Fruit fly (Drosophila melanogaster) whole organism, embryonic: ENCODE measurements around the gene Nup98-96.

Source experiments
- B-H1 ChIP-seq: fragments of 200-800 bp; sonication (Bioruptor generic); IDR thresholded peaks from 3 replicates; pipeline ENCODE4 v1.3.6; 2022; ENCODE audit warnings: missing biosample characterization, missing genetic modification characterization
- B-H2 ChIP-seq: fragments of 200-800 bp; sonication (Bioruptor generic); optimal IDR thresholded peaks from 2 replicates; lab custom pipeline; 2018; ENCODE audit warnings: missing biosample characterization, mild to moderate bottlenecking, missing genetic modification characterization
- CG10959 ChIP-seq: fragments of 200-800 bp; sonication (Bioruptor generic); IDR thresholded peaks from 2 replicates; pipeline ENCODE4 v1.3.6; 2022; ENCODE audit warnings: missing biosample characterization, missing genetic modification characterization
- CG11695 ChIP-seq: fragments of 200-800 bp; sonication (Bioruptor generic); IDR thresholded peaks from 3 replicates; pipeline ENCODE4 v1.3.6; 2022; ENCODE audit warnings: missing biosample characterization, missing genetic modification characterization
- CG12744 ChIP-seq: fragments of 200-800 bp; sonication (Bioruptor generic); optimal IDR thresholded peaks from 2 replicates; lab custom pipeline; 2016; ENCODE audit warnings: missing biosample characterization, missing genetic modification characterization
- CG12769 ChIP-seq: fragments of 200-800 bp; sonication (Bioruptor generic); optimal IDR thresholded peaks from 2 replicates; lab custom pipeline; 2019; ENCODE audit warnings: missing biosample characterization, mild to moderate bottlenecking, missing genetic modification characterization, moderate library complexity
- CG13894 ChIP-seq: fragments of 200-800 bp; sonication (Bioruptor generic); optimal IDR thresholded peaks from 3 replicates; lab custom pipeline; 2018; ENCODE audit warnings: missing biosample characterization, mild to moderate bottlenecking, missing genetic modification characterization, moderate library complexity
- CG14441 ChIP-seq: fragments of 200-800 bp; sonication (Bioruptor generic); IDR thresholded peaks from 2 replicates; pipeline ENCODE4 v1.3.6; 2022; ENCODE audit warnings: missing biosample characterization, missing genetic modification characterization
- CG17186 ChIP-seq: fragments of 200-800 bp; sonication (Bioruptor generic); optimal IDR thresholded peaks from 3 replicates; lab custom pipeline; 2017; ENCODE audit warnings: missing biosample characterization, missing genetic modification reagents, missing genetic modification characterization
- CG18262 ChIP-seq: fragments of 200-800 bp; optimal IDR thresholded peaks from 3 replicates; lab custom pipeline; 2019; ENCODE audit warnings: missing biosample characterization, mild to moderate bottlenecking, missing genetic modification characterization, moderate library complexity
- CG18476 ChIP-seq: fragments of 200-800 bp; sonication (Bioruptor generic); optimal IDR thresholded peaks from 2 replicates; lab custom pipeline; 2016; ENCODE audit warnings: missing biosample characterization, mild to moderate bottlenecking, missing genetic modification characterization
- CG2875 ChIP-seq: fragments of 200-800 bp; sonication (Bioruptor generic); optimal IDR thresholded peaks from 2 replicates; lab custom pipeline; 2017; ENCODE audit warnings: missing biosample characterization, mild to moderate bottlenecking, missing genetic modification characterization, missing genetic modification reagents
- CG32767 ChIP-seq: fragments of 200-800 bp; sonication (Bioruptor generic); IDR thresholded peaks from 2 replicates; pipeline ENCODE4 v1.3.6; 2022; ENCODE audit warnings: missing biosample characterization, missing genetic modification characterization
- CG34224 ChIP-seq: fragments of 200-800 bp; sonication (Bioruptor generic); IDR thresholded peaks from 3 replicates; pipeline ENCODE4 v1.3.6; 2022; ENCODE audit warnings: missing biosample characterization, missing genetic modification characterization; ENCODE audit not compliant: partially characterized antibody
- CG34422 ChIP-seq: fragments of 200-800 bp; sonication (Bioruptor generic); IDR thresholded peaks from 3 replicates; pipeline ENCODE4 v1.3.6; 2022; ENCODE audit warnings: missing biosample characterization, missing genetic modification characterization
- CG3726 ChIP-seq: fragments of 200-800 bp; sonication (Bioruptor generic); IDR thresholded peaks from 3 replicates; pipeline ENCODE4, ENCODE4 v1.3.6; 2022; ENCODE audit warnings: missing biosample characterization, missing genetic modification characterization
- CG4424 ChIP-seq: fragments of 200-800 bp; sonication (Bioruptor generic); optimal IDR thresholded peaks from 3 replicates; lab custom pipeline; 2016; ENCODE audit warnings: missing biosample characterization, missing genetic modification characterization
- CG7556 ChIP-seq: fragments of 200-800 bp; sonication (Bioruptor generic); optimal IDR thresholded peaks from 2 replicates; lab custom pipeline; 2017; ENCODE audit warnings: missing biosample characterization, mild to moderate bottlenecking, missing genetic modification characterization
- CG7928 ChIP-seq: fragments of 200-800 bp; sonication (Bioruptor generic); optimal IDR thresholded peaks from 2 replicates; lab custom pipeline; 2017; ENCODE audit warnings: missing biosample characterization, mild to moderate bottlenecking, missing genetic modification characterization
- CG8089 ChIP-seq: fragments of 200-800 bp; sonication (Bioruptor generic); optimal IDR thresholded peaks from 3 replicates; lab custom pipeline; 2016; ENCODE audit warnings: missing biosample characterization, missing genetic modification characterization
- CG8359 ChIP-seq: fragments of 200-800 bp; sonication (Bioruptor generic); optimal IDR thresholded peaks from 2 replicates; lab custom pipeline; 2017; ENCODE audit warnings: missing biosample characterization, mild to moderate bottlenecking, missing genetic modification characterization, borderline replicate concordance
- CoRest ChIP-seq: fragments of 200-800 bp; sonication (Bioruptor generic); optimal IDR thresholded peaks from 3 replicates; lab custom pipeline; 2018; ENCODE audit warnings: missing biosample characterization, mild to moderate bottlenecking, missing genetic modification characterization, moderate library complexity
- HLH54F ChIP-seq: fragments of 200-800 bp; sonication (Bioruptor generic); optimal IDR thresholded peaks from 3 replicates; lab custom pipeline; 2016; ENCODE audit warnings: missing biosample characterization, missing genetic modification characterization
- Hand ChIP-seq: fragments of 200-800 bp; sonication (Bioruptor generic); optimal IDR thresholded peaks from 2 replicates; lab custom pipeline; 2017; ENCODE audit warnings: mild to moderate bottlenecking, missing biosample characterization, missing genetic modification reagents, missing genetic modification characterization
- HmgZ ChIP-seq: fragments of 200-800 bp; sonication (Bioruptor generic); optimal IDR thresholded peaks from 2 replicates; lab custom pipeline; 2018; ENCODE audit warnings: missing biosample characterization, mild to moderate bottlenecking, missing genetic modification characterization
- Oaz ChIP-seq: fragments of 200-800 bp; sonication (Bioruptor generic); IDR thresholded peaks from 2 replicates; pipeline ENCODE4 v1.3.6; 2022; ENCODE audit warnings: missing biosample characterization, missing genetic modification characterization
- Taf1 ChIP-seq: fragments of 200-800 bp; sonication (Bioruptor generic); IDR thresholded peaks from 2 replicates; pipeline ENCODE4 v1.3.6; 2022; ENCODE audit warnings: missing biosample characterization, missing genetic modification characterization
- Tbp ChIP-seq: fragments of >200 bp; optimal IDR thresholded peaks from 2 replicates; lab custom pipeline; 2018; ENCODE audit warnings: missing biosample characterization, missing genetic modification characterization
- caup ChIP-seq: fragments of 200-800 bp; sonication (Bioruptor generic); optimal IDR thresholded peaks from 3 replicates; lab custom pipeline; 2017; ENCODE audit warnings: missing biosample characterization, mild to moderate bottlenecking, missing genetic modification characterization, moderate library complexity; ENCODE audit not compliant: severe bottlenecking
- chm ChIP-seq: fragments of 200-800 bp; sonication (Bioruptor generic); IDR thresholded peaks from 2 replicates; pipeline ENCODE4 v1.3.6; 2022; ENCODE audit warnings: missing biosample characterization, missing genetic modification characterization
- crc ChIP-seq: fragments of 200-800 bp; sonication (Bioruptor generic); optimal IDR thresholded peaks from 2 replicates; lab custom pipeline; 2016; ENCODE audit warnings: missing biosample characterization, missing genetic modification characterization
- danr ChIP-seq: fragments of 200-800 bp; sonication (Bioruptor generic); IDR thresholded peaks from 2 replicates; pipeline ENCODE4 v1.3.6; 2022; ENCODE audit warnings: missing biosample characterization, missing genetic modification characterization
- dmrt11E ChIP-seq: fragments of 200-800 bp; sonication (Bioruptor generic); optimal IDR thresholded peaks from 3 replicates; lab custom pipeline; 2018; ENCODE audit warnings: missing biosample characterization, mild to moderate bottlenecking, missing genetic modification characterization, moderate library complexity
- eve ChIP-seq, 2 experiments: fragments of >200 bp; optimal IDR thresholded peaks; 2 replicates each; lab custom pipeline; 2017; ENCODE audit warnings: missing biosample characterization in 2 of 2, missing genetic modification characterization in 2 of 2
- gem ChIP-seq: fragments of 200-800 bp; sonication (Bioruptor generic); optimal IDR thresholded peaks from 2 replicates; lab custom pipeline; 2019; ENCODE audit warnings: missing biosample characterization, mild to moderate bottlenecking, missing genetic modification characterization, moderate library complexity
- h ChIP-seq: fragments of >200 bp; optimal IDR thresholded peaks from 2 replicates; lab custom pipeline; 2017
- jing ChIP-seq: fragments of 200-800 bp; sonication (Bioruptor generic); optimal IDR thresholded peaks from 2 replicates; lab custom pipeline; 2018; ENCODE audit warnings: missing biosample characterization, mild to moderate bottlenecking, missing genetic modification characterization
- kah ChIP-seq: fragments of 200-800 bp; sonication (Bioruptor generic); optimal IDR thresholded peaks from 2 replicates; lab custom pipeline; 2018; ENCODE audit warnings: missing biosample characterization, mild to moderate bottlenecking, missing genetic modification characterization
- kay ChIP-seq: fragments of 200-800 bp; sonication (Bioruptor generic); optimal IDR thresholded peaks from 2 replicates; lab custom pipeline; 2016; ENCODE audit warnings: missing biosample characterization, missing genetic modification characterization
- kni ChIP-seq: fragments of 200-800 bp; sonication (Bioruptor generic); optimal IDR thresholded peaks from 3 replicates; lab custom pipeline; 2017; ENCODE audit warnings: mild to moderate bottlenecking, missing biosample characterization, missing genetic modification reagents, missing genetic modification characterization
- mirr ChIP-seq: fragments of 200-800 bp; sonication (Bioruptor generic); optimal IDR thresholded peaks from 3 replicates; lab custom pipeline; 2018; ENCODE audit warnings: missing biosample characterization, mild to moderate bottlenecking, missing genetic modification characterization
- oc ChIP-seq: fragments of 200-800 bp; sonication (Bioruptor generic); optimal IDR thresholded peaks from 2 replicates; lab custom pipeline; 2018; ENCODE audit warnings: missing biosample characterization, mild to moderate bottlenecking, missing genetic modification characterization, moderate library complexity
- seq ChIP-seq: fragments of 200-800 bp; sonication (Bioruptor generic); IDR thresholded peaks from 2 replicates; pipeline ENCODE4 v1.3.6; 2022; ENCODE audit warnings: missing biosample characterization, missing genetic modification characterization
- sim ChIP-seq: fragments of 200-800 bp; sonication (Bioruptor generic); IDR thresholded peaks from 2 replicates; pipeline ENCODE4 v1.3.6; 2022; ENCODE audit warnings: missing biosample characterization, missing genetic modification characterization
- slp2 ChIP-seq: fragments of 200-800 bp; sonication (Bioruptor generic); optimal IDR thresholded peaks from 2 replicates; lab custom pipeline; 2016; ENCODE audit warnings: missing biosample characterization, missing genetic modification characterization
- tap ChIP-seq: fragments of 200-800 bp; optimal IDR thresholded peaks from 3 replicates; lab custom pipeline; 2019; ENCODE audit warnings: missing biosample characterization, mild to moderate bottlenecking, missing genetic modification characterization, moderate library complexity
- tin ChIP-seq: fragments of 200-800 bp; sonication (Bioruptor generic); optimal IDR thresholded peaks from 3 replicates; lab custom pipeline; 2016; ENCODE audit warnings: missing biosample characterization, missing genetic modification characterization
- vnd ChIP-seq: fragments of 200-800 bp; sonication (Bioruptor generic); IDR thresholded peaks from 3 replicates; pipeline ENCODE4 v1.3.6; 2022; ENCODE audit warnings: missing biosample characterization, missing genetic modification characterization; ENCODE audit not compliant: partially characterized antibody
- zen ChIP-seq: fragments of 200-800 bp; sonication (Bioruptor generic); optimal IDR thresholded peaks from 3 replicates; lab custom pipeline; 2018; ENCODE audit warnings: missing biosample characterization, mild to moderate bottlenecking, missing genetic modification characterization, moderate library complexity
- zf30C ChIP-seq: fragments of 200-800 bp; sonication (Bioruptor generic); optimal IDR thresholded peaks from 3 replicates; lab custom pipeline; 2018; ENCODE audit warnings: missing biosample characterization, mild to moderate bottlenecking, missing genetic modification characterization
- zfh2 ChIP-seq: fragments of 200-800 bp; sonication (Bioruptor generic); optimal IDR thresholded peaks from 2 replicates; lab custom pipeline; 2016; ENCODE audit warnings: missing biosample characterization, missing genetic modification characterization

Nup98-96 gene

DNA sequence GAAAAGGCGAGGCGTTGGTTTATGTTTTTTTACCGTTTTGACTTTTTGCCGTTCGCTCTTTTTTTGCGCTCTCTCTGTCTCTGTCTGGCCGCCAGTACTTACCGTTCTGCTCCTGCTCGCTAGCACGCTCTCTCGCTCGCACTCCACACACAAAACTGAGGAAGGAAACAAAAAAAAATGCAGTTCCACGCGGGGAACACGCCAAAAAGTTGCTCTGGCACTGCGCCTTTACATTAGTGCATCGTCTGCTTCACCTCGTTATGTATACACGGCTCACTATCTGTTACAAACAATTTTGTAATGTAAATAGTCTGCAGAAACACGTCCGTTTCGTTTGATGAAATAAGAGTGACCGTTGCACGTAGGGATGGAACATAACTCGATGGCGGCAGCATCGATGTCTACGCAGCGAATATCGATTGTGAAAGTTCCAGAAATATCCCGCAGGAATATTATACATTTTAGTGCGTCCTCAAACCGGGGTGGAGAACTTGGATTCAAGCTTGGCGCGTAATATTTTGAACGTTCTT, 37.5 kb upstream of the Nup98-96 start, which contains the start of the genes CG33111 and eIF4G2 (continued):
- TF ChIP-seq CG32767 (GFP tag; lab: Robert Waterston, UW) (peak; percentile 35; the same call in 1 of the 2 replicates), Hand (GFP tag; lab: Kevin White, UChicago) (no peak), eve (GFP tag; optimal IDR thresholded peaks at IDR 0.05; lab: Kevin White, UChicago) (no peak), vnd (GFP tag; lab: Robert Waterston, UW) (peak; percentile 73), CG13894 (tag; lab: Kevin White, UChicago) (no peak), Oaz (GFP tag; lab: Robert Waterston, UW) (no peak), CG18476 (GFP tag; lab: Kevin White, UChicago) (no peak), caup (no peak), danr (GFP tag; lab: Robert Waterston, UW) (no peak), dmrt11E (no peak), gem (tag; lab: Kevin White, UChicago) (no peak), chm (GFP tag; lab: Robert Waterston, UW) (peak; percentile 78), CG12744 (GFP tag; lab: Kevin White, UChicago) (no peak), CG8359 (GFP tag; lab: Kevin White, UChicago) (no peak), crc (no peak), HLH54F (GFP tag; lab: Kevin White, UChicago) (no peak), mirr (GFP tag; lab: Kevin White, UChicago) (peak; percentile 19), Tbp (GFP tag; lab: Kevin White, UChicago) (no peak), CG8089 (GFP tag; lab: Kevin White, UChicago) (peak; percentile 34), HmgZ (tag; lab: Kevin White, UChicago) (peak; percentile 74), CG14441 (GFP tag; lab: Robert Waterston, UW) (0 out of 2 replicates have a peak, but pooled peaks have one; percentile 20), kni (GFP tag; lab: Kevin White, UChicago) (peak; percentile 55), zfh2 (peak; percentile 50), B-H1 (GFP tag; lab: Robert Waterston, UW) (no peak), B-H2 (GFP tag; lab: Kevin White, UChicago) (peak; percentile 12), CG10959 (GFP tag; lab: Robert Waterston, UW) (no peak), kah (GFP tag; lab: Kevin White, UChicago) (no peak), CG18262 (no peak), CG2875 (GFP tag; lab: Kevin White, UChicago) (no peak), CG7928 (GFP tag; lab: Kevin White, UChicago) (peak; percentile 84), tap (tag; lab: Kevin White, UChicago) (peak; percentile 21), sim (GFP tag; lab: Robert Waterston, UW) (no peak), CoRest (peak; percentile 62), h (lab: Kevin White, UChicago) (no peak), oc (tag; lab: Kevin White, UChicago) (no peak), kay (GFP tag; lab: Kevin White, UChicago) (no peak), slp2 (no peak), jing (no peak), CG34422 (peak; percentile 30; the same call in 1 of the 3 replicates), seq (GFP tag; lab: Robert Waterston, UW) (no peak), Taf1 (GFP tag; lab: Robert Waterston, UW) (no peak), CG12769 (tag; lab: Kevin White, UChicago) (peak; percentile 100), CG11695 (GFP tag; lab: Robert Waterston, UW) (0 out of 3 replicates have a peak, but pooled peaks have one; percentile 12), CG3726 (GFP tag; lab: Robert Waterston, UW) (0 out of 3 replicates have a peak, but pooled peaks have one; percentile 44), CG17186 (GFP tag; lab: Kevin White, UChicago) (peak; percentile 86), zf30C (GFP tag; lab: Kevin White, UChicago) (no peak), CG7556 (GFP tag; lab: Kevin White, UChicago) (no peak), CG4424 (peak; percentile 36), tin (GFP tag; lab: Kevin White, UChicago) (no peak), CG34224 (GFP tag; lab: Robert Waterston, UW) (peak; percentile 74), zen (tag; lab: Kevin White, UChicago) (no peak)
